Worm (Caenorhabditis elegans) whole organism, L4/young adult: Measurements from ENCODE around the gene C49C3.9.

Experiments
- W03F9.2 ChIP-seq: fragments of 150-350 bp; optimal IDR thresholded peaks from 2 replicates; lab custom pipeline; 2014; ENCODE audit warnings: missing biosample characterization, missing genetic modification characterization
- him-1 ChIP-seq: sonication (generic microtip); optimal IDR thresholded peaks from 2 replicates; lab custom pipeline; 2016; ENCODE audit warnings: missing genotype, missing genetic modification reagents, missing genetic modification characterization, missing compliant biosample characterization

DNA sequence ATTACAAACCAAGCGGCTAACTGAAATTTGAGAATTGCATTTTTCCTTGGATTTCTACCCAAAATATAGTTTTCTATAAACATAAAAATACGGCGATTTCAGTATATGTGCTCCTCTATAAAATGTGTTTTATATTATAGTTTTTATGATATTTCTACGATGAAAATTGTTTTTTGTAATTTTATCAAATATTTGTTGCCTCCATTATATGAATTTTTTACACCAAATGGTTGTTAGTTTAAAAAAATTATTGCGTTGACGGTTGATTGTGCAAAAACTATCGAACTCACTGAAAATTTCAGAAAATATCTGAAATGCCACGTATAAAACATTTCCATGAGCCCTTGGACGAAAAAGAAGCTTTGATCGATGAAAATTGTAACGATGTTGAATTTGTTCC is 33.9 kb downstream of the C49C3.9 start, which contains the start of gene T28F3.9:
- TF ChIP-seq him-1 (tag; lab: Kevin White, UChicago) (no peak), W03F9.2 (no peak)
